Fruit fly (Drosophila melanogaster) whole organism, embryonic: ENCODE data around the gene CG43902.

Experiments
- Atf6 ChIP-seq: fragments of 200-800 bp; sonication (Bioruptor generic); IDR thresholded peaks from 2 replicates; pipeline ENCODE4 v1.3.6; 2022; ENCODE audit warnings: missing biosample characterization, missing genetic modification characterization
- CG10274 ChIP-seq: fragments of 200-800 bp; sonication (Bioruptor generic); optimal IDR thresholded peaks from 3 replicates; lab custom pipeline; 2017; ENCODE audit warnings: missing biosample characterization, mild to moderate bottlenecking, missing genetic modification characterization
- CG11695 ChIP-seq: fragments of 200-800 bp; sonication (Bioruptor generic); IDR thresholded peaks from 3 replicates; pipeline ENCODE4 v1.3.6; 2022; ENCODE audit warnings: missing biosample characterization, missing genetic modification characterization
- CG12071 ChIP-seq: fragments of 200-800 bp; sonication (Bioruptor generic); optimal IDR thresholded peaks from 3 replicates; lab custom pipeline; 2018; ENCODE audit warnings: missing biosample characterization, mild to moderate bottlenecking, missing genetic modification characterization
- CG12219 ChIP-seq: fragments of 200-800 bp; sonication (Bioruptor generic); optimal IDR thresholded peaks from 3 replicates; lab custom pipeline; 2018; ENCODE audit warnings: missing biosample characterization, mild to moderate bottlenecking, missing genetic modification characterization
- CG12299 ChIP-seq: fragments of 200-800 bp; sonication (Bioruptor generic); optimal IDR thresholded peaks from 2 replicates; lab custom pipeline; 2018; ENCODE audit warnings: missing biosample characterization, mild to moderate bottlenecking, missing genetic modification characterization
- CG13624 ChIP-seq: fragments of 200-800 bp; sonication (Bioruptor generic); optimal IDR thresholded peaks from 2 replicates; lab custom pipeline; 2016; ENCODE audit warnings: missing biosample characterization, missing genetic modification characterization
- CG13894 ChIP-seq: fragments of 200-800 bp; sonication (Bioruptor generic); optimal IDR thresholded peaks from 3 replicates; lab custom pipeline; 2018; ENCODE audit warnings: missing biosample characterization, mild to moderate bottlenecking, missing genetic modification characterization, moderate library complexity
- CG14860 ChIP-seq: fragments of 200-800 bp; sonication (Bioruptor generic); IDR thresholded peaks from 3 replicates; pipeline ENCODE4 v1.3.6; 2022; ENCODE audit warnings: missing biosample characterization, missing genetic modification characterization; ENCODE audit not compliant: partially characterized antibody
- CG15269 ChIP-seq: fragments of 200-800 bp; sonication (Bioruptor generic); optimal IDR thresholded peaks from 2 replicates; lab custom pipeline; 2018; ENCODE audit warnings: missing biosample characterization, mild to moderate bottlenecking, missing genetic modification characterization, moderate library complexity
- CG17612 ChIP-seq: fragments of 200-800 bp; sonication (Bioruptor generic); IDR thresholded peaks from 2 replicates; pipeline ENCODE4 v1.3.6; 2022; ENCODE audit warnings: missing biosample characterization, missing genetic modification characterization
- CG1792 ChIP-seq: fragments of 200-800 bp; sonication (Bioruptor generic); optimal IDR thresholded peaks from 2 replicates; lab custom pipeline; 2016; ENCODE audit warnings: missing biosample characterization, missing genetic modification characterization
- CG18599 ChIP-seq: fragments of 200-800 bp; sonication (Bioruptor generic); optimal IDR thresholded peaks from 3 replicates; lab custom pipeline; 2017; ENCODE audit warnings: missing biosample characterization, missing genetic modification characterization, mild to moderate bottlenecking, moderate library complexity, missing genetic modification reagents
- CG30431 ChIP-seq: fragments of 200-800 bp; sonication (Bioruptor generic); optimal IDR thresholded peaks from 2 replicates; lab custom pipeline; 2017; ENCODE audit warnings: missing biosample characterization, missing genetic modification characterization
- CG4282 ChIP-seq: fragments of 200-800 bp; sonication (Bioruptor generic); optimal IDR thresholded peaks from 2 replicates; lab custom pipeline; 2016; ENCODE audit warnings: missing biosample characterization, missing genetic modification characterization
- CG7271 ChIP-seq: fragments of 200-800 bp; sonication (Bioruptor generic); optimal IDR thresholded peaks from 2 replicates; lab custom pipeline; 2018; ENCODE audit warnings: missing biosample characterization, mild to moderate bottlenecking, missing genetic modification characterization, moderate library complexity
- CG9215 ChIP-seq: fragments of 200-800 bp; sonication (Bioruptor generic); IDR thresholded peaks from 2 replicates; pipeline ENCODE4 v1.3.6; 2022; ENCODE audit warnings: missing biosample characterization, missing genetic modification characterization
- CG9727 ChIP-seq: fragments of 200-800 bp; sonication (Bioruptor generic); optimal IDR thresholded peaks from 3 replicates; lab custom pipeline; 2017; ENCODE audit warnings: missing biosample characterization, mild to moderate bottlenecking, missing genetic modification characterization
- Camta ChIP-seq: fragments of 200-800 bp; sonication (Bioruptor generic); optimal IDR thresholded peaks from 2 replicates; lab custom pipeline; 2016; ENCODE audit warnings: missing biosample characterization, missing genetic modification characterization
- CoRest ChIP-seq: fragments of 200-800 bp; sonication (Bioruptor generic); optimal IDR thresholded peaks from 3 replicates; lab custom pipeline; 2018; ENCODE audit warnings: missing biosample characterization, mild to moderate bottlenecking, missing genetic modification characterization, moderate library complexity
- Drgx ChIP-seq: fragments of 200-800 bp; sonication (Bioruptor generic); IDR thresholded peaks from 2 replicates; pipeline ENCODE4 v1.3.6; 2022; ENCODE audit warnings: missing biosample characterization, missing genetic modification characterization
- E2f2 ChIP-seq: fragments of 200-800 bp; sonication (Bioruptor generic); IDR thresholded peaks from 2 replicates; pipeline ENCODE4 v1.3.6; 2022; ENCODE audit warnings: missing biosample characterization, missing genetic modification characterization
- Elba2 ChIP-seq: fragments of 200-800 bp; sonication (Bioruptor generic); optimal IDR thresholded peaks from 3 replicates; lab custom pipeline; 2016; ENCODE audit warnings: missing biosample characterization, missing genetic modification characterization
- H2.0 ChIP-seq: fragments of 200-800 bp; sonication (Bioruptor generic); IDR thresholded peaks from 2 replicates; pipeline ENCODE4 v1.3.6; 2022; ENCODE audit warnings: missing biosample characterization, missing genetic modification characterization
- Hr51 ChIP-seq, 2 experiments: fragments of 200-800 bp; sonication (Bioruptor generic); optimal IDR thresholded peaks; 2 replicates in 1 of 2; 3 replicates in 1 of 2; lab custom pipeline; 2016 to 2018; ENCODE audit warnings: missing biosample characterization in 2 of 2, missing genetic modification characterization in 2 of 2, mild to moderate bottlenecking in 1 of 2, moderate library complexity in 1 of 2
- Hr78 ChIP-seq, 2 experiments: fragments of 200-800 bp in 1 of 2; fragments of >200 bp in 1 of 2; sonication (Bioruptor generic) in 1 of 2; optimal IDR thresholded peaks; 2 replicates each; lab custom pipeline; 2017 to 2019; ENCODE audit warnings: missing biosample characterization in 2 of 2, missing genetic modification characterization in 2 of 2, mild to moderate bottlenecking in 1 of 2, moderate library complexity in 1 of 2
- Max ChIP-seq: fragments of 200-800 bp; sonication (Bioruptor generic); optimal IDR thresholded peaks from 2 replicates; lab custom pipeline; 2016; ENCODE audit warnings: missing biosample characterization, mild to moderate bottlenecking, missing genetic modification characterization
- NK7.1 ChIP-seq: fragments of 200-800 bp; sonication (Bioruptor generic); optimal IDR thresholded peaks from 3 replicates; lab custom pipeline; 2016; ENCODE audit warnings: missing biosample characterization, missing genetic modification characterization
- Neu2 ChIP-seq: fragments of 200-800 bp; sonication (Bioruptor generic); optimal IDR thresholded peaks from 3 replicates; lab custom pipeline; 2016; ENCODE audit warnings: missing biosample characterization, missing genetic modification characterization, borderline replicate concordance
- Oli ChIP-seq: fragments of 200-800 bp; sonication (Bioruptor generic); optimal IDR thresholded peaks from 2 replicates; lab custom pipeline; 2018; ENCODE audit warnings: missing biosample characterization, mild to moderate bottlenecking, missing genetic modification characterization, moderate library complexity
- Sin3A ChIP-seq: fragments of >200 bp; optimal IDR thresholded peaks from 2 replicates; lab custom pipeline; 2018
- az2 ChIP-seq: fragments of 200-800 bp; sonication (Bioruptor generic); optimal IDR thresholded peaks from 3 replicates; lab custom pipeline; 2016; ENCODE audit warnings: missing biosample characterization, missing genetic modification characterization
- br ChIP-seq: fragments of >200 bp; optimal IDR thresholded peaks from 2 replicates; lab custom pipeline; 2017
- caup ChIP-seq: fragments of 200-800 bp; sonication (Bioruptor generic); optimal IDR thresholded peaks from 3 replicates; lab custom pipeline; 2017; ENCODE audit warnings: missing biosample characterization, mild to moderate bottlenecking, missing genetic modification characterization, moderate library complexity; ENCODE audit not compliant: severe bottlenecking
- dimm ChIP-seq: fragments of 200-800 bp; sonication (Bioruptor generic); IDR thresholded peaks from 2 replicates; pipeline ENCODE4 v1.3.6; 2022; ENCODE audit warnings: missing biosample characterization, missing genetic modification characterization
- ems ChIP-seq: fragments of 200-800 bp; sonication (Bioruptor generic); optimal IDR thresholded peaks from 3 replicates; lab custom pipeline; 2016; ENCODE audit warnings: missing biosample characterization, missing genetic modification characterization
- fd96Cb ChIP-seq: fragments of 200-800 bp; sonication (Bioruptor generic); optimal IDR thresholded peaks from 2 replicates; lab custom pipeline; 2018; ENCODE audit warnings: missing biosample characterization, mild to moderate bottlenecking, missing genetic modification characterization, moderate library complexity
- gcm ChIP-seq: fragments of 200-800 bp; sonication (Bioruptor generic); optimal IDR thresholded peaks from 2 replicates; lab custom pipeline; 2019; ENCODE audit warnings: missing biosample characterization, mild to moderate bottlenecking, missing genetic modification characterization, moderate library complexity
- grau ChIP-seq: fragments of 200-800 bp; optimal IDR thresholded peaks from 3 replicates; lab custom pipeline; 2019; ENCODE audit warnings: missing biosample characterization, mild to moderate bottlenecking, missing genetic modification characterization, moderate library complexity
- lola ChIP-seq, 3 experiments: fragments of >200 bp in 2 of 3; fragments of 200-800 bp in 1 of 3; sonication (Bioruptor generic) in 1 of 3; optimal IDR thresholded peaks; 2 replicates each; lab custom pipeline; 2017 to 2019; ENCODE audit warnings: missing biosample characterization in 3 of 3, missing genetic modification characterization in 3 of 3, mild to moderate bottlenecking in 1 of 3, moderate library complexity in 1 of 3
- maf-S ChIP-seq: fragments of 200-800 bp; sonication (Bioruptor generic); optimal IDR thresholded peaks from 2 replicates; lab custom pipeline; 2016; ENCODE audit warnings: missing biosample characterization, missing genetic modification characterization
- nau ChIP-seq: fragments of 200-800 bp; sonication (Bioruptor generic); optimal IDR thresholded peaks from 3 replicates; lab custom pipeline; 2017; ENCODE audit warnings: missing biosample characterization, mild to moderate bottlenecking, missing genetic modification characterization, missing genetic modification reagents
- phol ChIP-seq: fragments of 200-800 bp; sonication (Bioruptor generic); optimal IDR thresholded peaks from 3 replicates; lab custom pipeline; 2018; ENCODE audit warnings: missing biosample characterization, mild to moderate bottlenecking, missing genetic modification characterization, moderate library complexity
- prd ChIP-seq, 3 experiments: fragments of >200 bp in 2 of 3; fragments of 200-800 bp in 1 of 3; sonication (Bioruptor generic) in 1 of 3; optimal IDR thresholded peaks in 2 of 3; IDR thresholded peaks in 1 of 3; 2 replicates in 2 of 3; 3 replicates in 1 of 3; pipeline versions ENCODE4 v1.3.6 to Lab custom; 2017 to 2022; ENCODE audit warnings: missing biosample characterization in 1 of 3, missing genetic modification characterization in 1 of 3
- schlank ChIP-seq: fragments of 200-800 bp; sonication (Bioruptor generic); optimal IDR thresholded peaks from 2 replicates; lab custom pipeline; 2018; ENCODE audit warnings: missing biosample characterization, mild to moderate bottlenecking, missing genetic modification characterization
- stc ChIP-seq: fragments of 200-800 bp; sonication (Bioruptor generic); IDR thresholded peaks from 2 replicates; pipeline ENCODE4 v1.3.6; 2022; ENCODE audit warnings: missing biosample characterization, missing genetic modification characterization
- unc-4 ChIP-seq: fragments of 200-800 bp; sonication (Bioruptor generic); IDR thresholded peaks from 2 replicates; pipeline ENCODE4 v1.3.6; 2022; ENCODE audit warnings: missing biosample characterization, missing genetic modification characterization; ENCODE audit not compliant: partially characterized antibody

Gene CG43902

dm6 chrX:10211128-10211914, 53.1 kb downstream of the CG43902 start (continued):
- TF ChIP-seq NK7.1 (GFP tag; lab: Kevin White, UChicago): no peak
- TF ChIP-seq Camta (GFP tag; lab: Kevin White, UChicago): peak; percentile 34
- TF ChIP-seq maf-S (GFP tag; lab: Kevin White, UChicago): peak; percentile 40
- TF ChIP-seq nau: peak; percentile 31
- TF ChIP-seq Atf6: peak; percentile 47; the same call in 1 of the 2 replicates
- TF ChIP-seq CG9215 (GFP tag; lab: Robert Waterston, UW): peak; percentile 35; the same call in 1 of the 2 replicates
- peak; percentile 25 for TF ChIP-seq ems (GFP tag; lab: Kevin White, UChicago)
- no peak for TF ChIP-seq dimm (GFP tag; lab: Robert Waterston, UW)
- peak; percentile 19; the same call in 1 of the 2 replicates for TF ChIP-seq E2f2 (GFP tag; lab: Robert Waterston, UW)
- peak; percentile 28; the same call in 1 of the 2 replicates for TF ChIP-seq H2.0 (GFP tag; lab: Robert Waterston, UW)
- peak; percentile 76 for TF ChIP-seq fd96Cb (tag; lab: Kevin White, UChicago)
- 0 out of 3 replicates have a peak, but pooled peaks have one; percentile 23 for TF ChIP-seq CG11695 (GFP tag; lab: Robert Waterston, UW)
- peak; percentile 63 for TF ChIP-seq CG9727 (GFP tag; lab: Kevin White, UChicago)
- no peak for TF ChIP-seq CG17612 (GFP tag; lab: Robert Waterston, UW)
- peak; percentile 35 for TF ChIP-seq caup (GFP tag; lab: Kevin White, UChicago)
- peak; percentile 44; the same call in 1 of the 2 replicates for TF ChIP-seq stc (GFP tag; lab: Robert Waterston, UW)
- TF ChIP-seq Neu2 (GFP tag; lab: Kevin White, UChicago): no peak
- no peak for TF ChIP-seq CG1792
- no peak for TF ChIP-seq CG14860 (GFP tag; lab: Robert Waterston, UW)
- TF ChIP-seq CG12219 (GFP tag; lab: Kevin White, UChicago): peak; percentile 24
- peak in 1 of 2 experiments; percentile 55 for TF ChIP-seq Hr78 (GFP tag; optimal IDR thresholded peaks at IDR 0.05; lab: Kevin White, UChicago)
- peak; percentile 18 for TF ChIP-seq CG30431 (GFP tag; lab: Kevin White, UChicago)
- TF ChIP-seq CG10274 (GFP tag; lab: Kevin White, UChicago): peak; percentile 65
- no peak for TF ChIP-seq unc-4
- TF ChIP-seq Elba2 (GFP tag; lab: Kevin White, UChicago): no peak
- peak; percentile 80 for TF ChIP-seq grau (tag; lab: Kevin White, UChicago)
- TF ChIP-seq CG18599 (GFP tag; lab: Kevin White, UChicago): peak; percentile 67
- peak; percentile 79 for TF ChIP-seq CoRest (tag; lab: Kevin White, UChicago)
- peak; percentile 8 for TF ChIP-seq gcm (GFP tag; lab: Kevin White, UChicago)
- peak; percentile 87 for TF ChIP-seq CG13894
- TF ChIP-seq CG15269 (tag; lab: Kevin White, UChicago): peak; percentile 70
- TF ChIP-seq CG13624 (GFP tag; lab: Kevin White, UChicago): peak; percentile 38
- TF ChIP-seq CG12299 (tag; lab: Kevin White, UChicago): peak; percentile 37
- TF ChIP-seq lola (GFP tag; optimal IDR thresholded peaks at IDR 0.05; lab: Kevin White, UChicago): peak in 1 of 3 experiments; percentile 55
- TF ChIP-seq schlank (tag; lab: Kevin White, UChicago): no peak
- peak; percentile 73 for TF ChIP-seq phol (tag; lab: Kevin White, UChicago)
- TF ChIP-seq CG4282 (GFP tag; lab: Kevin White, UChicago): no peak
- TF ChIP-seq CG12071 (GFP tag; lab: Kevin White, UChicago): no peak
- peak; percentile 78 for TF ChIP-seq Oli (tag; lab: Kevin White, UChicago)
- peak; percentile 28 for TF ChIP-seq Max (GFP tag; lab: Kevin White, UChicago)
- TF ChIP-seq Sin3A (lab: Kevin White, UChicago): no peak
- peak; percentile 75 for TF ChIP-seq Drgx (GFP tag; lab: Robert Waterston, UW)
- TF ChIP-seq Hr51 (GFP tag; optimal IDR thresholded peaks at IDR 0.05; lab: Kevin White, UChicago): peak in 1 of 2 experiments; percentile 72
- TF ChIP-seq prd (optimal IDR thresholded peaks at IDR 0.05; lab: Kevin White, UChicago): no peak
- TF ChIP-seq prd (GFP tag; IDR thresholded peaks at IDR 0.05; lab: Robert Waterston, UW): no peak
- no peak for TF ChIP-seq CG7271 (tag; lab: Kevin White, UChicago)
- TF ChIP-seq br (lab: Kevin White, UChicago): no peak
- TF ChIP-seq az2 (GFP tag; lab: Kevin White, UChicago): peak; percentile 30
